Worm (Caenorhabditis elegans) whole organism, L4 larva: ENCODE measurements around the gene twk-43.

Experiments used
- daf-12 ChIP-seq: fragments of 150-350 bp; optimal IDR thresholded peaks from 2 replicates; lab custom pipeline; 2014; ENCODE audit warnings: missing biosample characterization, missing genetic modification reagents, missing genetic modification characterization
- egl-27 ChIP-seq: sonication (generic microtip); optimal IDR thresholded peaks from 3 replicates; lab custom pipeline; 2017; ENCODE audit warnings: missing biosample characterization, missing genetic modification reagents, missing genetic modification characterization
- lsy-2 ChIP-seq, 2 experiments: fragments of 150-350 bp in 1 of 2; sonication (generic microtip) in 1 of 2; optimal IDR thresholded peaks; 2 replicates each; lab custom pipeline; 2014 to 2017; ENCODE audit warnings: missing biosample characterization in 2 of 2, missing genetic modification characterization in 2 of 2
- mep-1 ChIP-seq: fragments of 150-350 bp; sonication (generic microtip); optimal IDR thresholded peaks from 3 replicates; lab custom pipeline; 2014; ENCODE audit warnings: missing biosample characterization, missing genetic modification characterization
- nhr-25 ChIP-seq: sonication (generic microtip); optimal IDR thresholded peaks from 2 replicates; lab custom pipeline; 2017; ENCODE audit warnings: missing genetic modification characterization, mild to moderate bottlenecking, missing compliant biosample characterization, antibody characterized with exemption, moderate library complexity, borderline replicate concordance; ENCODE audit not compliant: insufficient read depth
- skn-1 ChIP-seq: fragments of 150-350 bp; optimal IDR thresholded peaks from 2 replicates; lab custom pipeline; 2014; ENCODE audit warnings: missing biosample characterization, missing genetic modification characterization
- snpc-4 ChIP-seq: fragments of 150-350 bp; optimal IDR thresholded peaks from 2 replicates; lab custom pipeline; 2014; ENCODE audit warnings: missing biosample characterization, missing genetic modification characterization

DNA sequence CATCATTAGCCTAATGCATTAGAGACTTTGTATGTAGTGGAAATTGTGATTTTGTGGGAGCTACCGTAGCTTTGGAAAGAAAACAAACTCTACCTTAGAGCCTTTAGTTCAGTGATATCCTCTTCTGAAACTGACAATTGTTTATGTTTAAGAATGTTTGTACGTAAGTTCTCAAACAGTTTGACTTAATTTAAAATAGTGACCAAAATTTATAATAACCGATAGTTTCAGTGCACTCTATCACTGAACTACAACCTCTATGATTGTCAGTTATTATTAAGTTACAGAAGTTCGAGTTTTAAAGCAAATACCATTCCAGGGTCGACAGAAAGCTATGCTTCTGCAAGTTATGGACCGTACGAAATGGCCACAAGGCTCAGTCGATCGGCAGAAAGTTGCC, 37.5 kb upstream of the twk-43 start, which contains the start of gene C50B6.1:
- no peak for TF ChIP-seq lsy-2 (tag; optimal IDR thresholded peaks at IDR 0.05; lab: Kevin White, UChicago)
- TF ChIP-seq daf-12, result no peak
- no peak for TF ChIP-seq snpc-4 (tag; lab: Kevin White, UChicago)
- no peak for TF ChIP-seq egl-27
- no peak for TF ChIP-seq nhr-25 (tag; lab: Kevin White, UChicago)
- no peak for TF ChIP-seq mep-1 (tag; lab: Kevin White, UChicago)
- TF ChIP-seq skn-1 (tag; lab: Kevin White, UChicago), result no peak
